Fruit fly (Drosophila melanogaster): ENCODE measurements around the gene PIG-H.

dm6 chr3R:8032923-8033478, 33.4 kb downstream of the PIG-H start, which contains the start of the genes CG11035 and unc-45:
- TF ChIP-seq CG8478 (optimal IDR thresholded peaks at IDR 0.05) (no peak), CTCF (optimal IDR thresholded peaks at IDR 0.05) (no peak)

Measured in S2 (cell line).